Worm (Caenorhabditis elegans) whole organism, late embryonic: ENCODE results near the gene tag-266.

Experiments used
- ama-1 ChIP-seq: fragments of 150-350 bp; optimal IDR thresholded peaks from 2 replicates; lab custom pipeline; 2014
- ceh-45 ChIP-seq: fragments of 200-800 bp; sonication (Bioruptor generic); IDR thresholded peaks from 2 replicates; pipeline ENCODE4 v1.3.6; 2022; ENCODE audit warnings: missing genetic modification reagents, missing genetic modification characterization, missing compliant biosample characterization
- ceh-6 ChIP-seq: fragments of 200-800 bp; sonication (Bioruptor generic); optimal IDR thresholded peaks from 2 replicates; lab custom pipeline; 2018; ENCODE audit warnings: mild to moderate bottlenecking, missing genetic modification characterization, missing compliant biosample characterization
- ceh-9 ChIP-seq: sonication (generic microtip); optimal IDR thresholded peaks from 2 replicates; lab custom pipeline; 2016; ENCODE audit warnings: mild to moderate bottlenecking, missing genetic modification characterization, inconsistent platforms, missing compliant biosample characterization
- dmd-4 ChIP-seq: sonication (generic microtip); optimal IDR thresholded peaks from 2 replicates; lab custom pipeline; 2016; ENCODE audit warnings: borderline replicate concordance, missing genetic modification characterization, missing compliant biosample characterization
- fkh-10 ChIP-seq: fragments of 150-350 bp; optimal IDR thresholded peaks from 2 replicates; lab custom pipeline; 2014; ENCODE audit warnings: missing biosample characterization, missing genetic modification reagents, missing genetic modification characterization
- lin-11 ChIP-seq: fragments of 200-800 bp; sonication (Bioruptor generic); optimal IDR thresholded peaks from 2 replicates; lab custom pipeline; 2018; ENCODE audit warnings: mild to moderate bottlenecking, missing genetic modification characterization, missing compliant biosample characterization
- madf-2 ChIP-seq: sonication (generic microtip); optimal IDR thresholded peaks from 2 replicates; lab custom pipeline; 2017; ENCODE audit warnings: missing genetic modification characterization, missing compliant biosample characterization
- nhr-11 ChIP-seq: fragments of 150-350 bp; optimal IDR thresholded peaks from 2 replicates; lab custom pipeline; 2014; ENCODE audit warnings: missing biosample characterization, missing genetic modification characterization
- pat-9 ChIP-seq: fragments of 200-800 bp; sonication (Bioruptor generic); optimal IDR thresholded peaks from 2 replicates; lab custom pipeline; 2018; ENCODE audit warnings: mild to moderate bottlenecking, missing genetic modification characterization, moderate library complexity, missing compliant biosample characterization
- pax-1 ChIP-seq: fragments of 150-350 bp; optimal IDR thresholded peaks from 2 replicates; lab custom pipeline; 2014; ENCODE audit warnings: missing biosample characterization, missing genetic modification characterization
- pha-4 ChIP-seq: fragments of 150-350 bp; optimal IDR thresholded peaks from 2 replicates; lab custom pipeline; 2018; ENCODE audit warnings: missing biosample characterization, missing genetic modification reagents, missing genetic modification characterization

ce11 chrIII:675822-676221, 35.8 kb upstream of the tag-266 start, which contains the start of gene grk-2:
- TF ChIP-seq ceh-6 (GFP tag; lab: Kevin White, UChicago) (no peak), ceh-9 (tag; lab: Kevin White, UChicago) (no peak), pat-9 (tag; lab: Kevin White, UChicago) (no peak), ceh-45 (GFP tag; lab: Robert Waterston, UW) (no peak), fkh-10 (GFP tag; lab: Kevin White, UChicago) (no peak), nhr-11 (no peak), lin-11 (tag; lab: Kevin White, UChicago) (no peak), pax-1 (tag; lab: Kevin White, UChicago) (no peak), ama-1 (no peak), madf-2 (no peak), pha-4 (tag; lab: Kevin White, UChicago) (no peak), dmd-4 (tag; lab: Kevin White, UChicago) (no peak)
